Fruit fly (Drosophila melanogaster) whole organism, prepupa: Measurements from ENCODE around the gene CG14020.

ENCODE experiments used
- CG15336 ChIP-seq: fragments of 200-800 bp; sonication (Bioruptor generic); IDR thresholded peaks from 2 replicates; pipeline ENCODE4 v1.3.6; 2022; ENCODE audit warnings: missing biosample characterization, missing genetic modification characterization
- CG34406 ChIP-seq: fragments of 200-800 bp; sonication (Bioruptor generic); optimal IDR thresholded peaks from 3 replicates; lab custom pipeline; 2016; ENCODE audit warnings: missing biosample characterization, missing genetic modification characterization
- Eip78C ChIP-seq: fragments of 200-800 bp; sonication (Bioruptor generic); peaks from one replicate; lab custom pipeline; 2016; ENCODE audit warnings: missing biosample characterization, missing genetic modification characterization
- acj6 ChIP-seq: fragments of 200-800 bp; sonication (Bioruptor generic); optimal IDR thresholded peaks from 3 replicates; lab custom pipeline; 2016; ENCODE audit warnings: missing biosample characterization, missing genetic modification characterization
- dac ChIP-seq: fragments of 200-800 bp; sonication (Bioruptor generic); optimal IDR thresholded peaks from 2 replicates; lab custom pipeline; 2017; ENCODE audit warnings: missing biosample characterization, mild to moderate bottlenecking, missing genetic modification characterization
- esn ChIP-seq: fragments of 200-800 bp; sonication (Bioruptor generic); optimal IDR thresholded peaks from 2 replicates; lab custom pipeline; 2016; ENCODE audit warnings: missing biosample characterization, mild to moderate bottlenecking, missing genetic modification characterization, moderate library complexity

DNA sequence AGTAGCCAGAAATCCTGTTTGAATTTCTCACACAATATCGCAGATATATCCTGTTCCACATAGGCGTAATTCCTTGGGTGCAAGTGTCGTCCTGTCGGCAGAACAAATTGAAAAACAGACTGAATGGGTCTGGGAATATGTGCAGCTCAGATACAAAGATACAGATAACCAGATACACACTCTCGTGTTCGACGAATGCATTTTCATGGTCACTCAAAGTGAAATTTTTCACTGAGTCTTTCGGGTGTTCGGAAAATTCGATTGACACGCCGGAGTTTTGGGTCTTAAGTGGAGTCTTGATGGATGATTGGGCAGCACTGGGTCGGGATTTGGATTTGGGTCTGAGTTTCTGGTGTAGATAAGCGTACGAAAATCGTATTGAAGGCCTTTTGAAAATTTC lies 49.7 kb upstream of the CG14020 start:
- TF ChIP-seq acj6 (GFP tag; lab: Kevin White, UChicago) = no peak
- TF ChIP-seq Eip78C (GFP tag; lab: Kevin White, UChicago) = no peak
- TF ChIP-seq CG15336 (GFP tag; lab: Robert Waterston, UW) = no peak
- TF ChIP-seq esn (GFP tag; lab: Kevin White, UChicago) = no peak
- no peak for TF ChIP-seq dac (GFP tag; lab: Kevin White, UChicago)
- TF ChIP-seq CG34406 (GFP tag; lab: Kevin White, UChicago) = no peak
